Fruit fly (Drosophila melanogaster): Measurements from ENCODE around the gene Dh44.

DNA sequence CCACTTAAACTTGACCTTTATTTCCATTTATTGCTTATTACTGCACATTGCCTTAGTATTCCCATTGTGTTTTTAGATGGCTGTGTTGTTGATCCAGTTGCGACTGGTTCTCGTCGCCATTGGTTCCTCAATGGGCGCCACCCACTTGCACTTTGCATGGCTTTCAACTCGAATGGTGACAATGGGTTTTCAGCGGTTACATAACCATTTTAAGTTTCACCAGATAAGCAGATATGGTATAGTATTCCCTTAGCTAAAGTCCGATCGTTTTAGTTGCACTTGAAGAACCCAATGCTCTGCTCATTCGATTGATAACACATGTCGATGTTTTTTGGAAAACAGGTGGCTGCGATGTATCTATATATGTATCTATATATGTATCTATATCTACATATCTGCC lies 36.0 kb upstream of the Dh44 start:
- TF ChIP-seq Pif1B (GFP tag; optimal IDR thresholded peaks at IDR 0.05): no peak
- no peak for TF ChIP-seq CG17806 (tag; optimal IDR thresholded peaks at IDR 0.05)
- TF ChIP-seq Snoo (tag; optimal IDR thresholded peaks at IDR 0.05): no peak
- no peak for TF ChIP-seq CG10348 (GFP tag; IDR thresholded peaks at IDR 0.05)
- no peak for TF ChIP-seq CG13204 (GFP tag; optimal IDR thresholded peaks at IDR 0.05)
- TF ChIP-seq CG15710 (tag; optimal IDR thresholded peaks at IDR 0.05): peak; percentile 7
- TF ChIP-seq CG12605 (GFP tag; IDR thresholded peaks at IDR 0.05): no peak
- TF ChIP-seq CG9948 (tag; optimal IDR thresholded peaks at IDR 0.05): no peak
- no peak for TF ChIP-seq CG8159 (tag; optimal IDR thresholded peaks at IDR 0.05)
- no peak for TF ChIP-seq CG14655 (GFP tag; optimal IDR thresholded peaks at IDR 0.05)
- TF ChIP-seq fd96Ca (GFP tag; IDR thresholded peaks at IDR 0.05): no peak
- TF ChIP-seq Pif1A (GFP tag; optimal IDR thresholded peaks at IDR 0.05): no peak
- TF ChIP-seq EcR (GFP tag; optimal IDR thresholded peaks at IDR 0.05): no peak
- no peak for TF ChIP-seq CG4496 (GFP tag; IDR thresholded peaks at IDR 0.05)
